Fruit fly (Drosophila melanogaster) whole organism, pupa: ENCODE results near the gene amd.
A peak's percentile ranks its signal among the peaks of the same experiment; 100 is the strongest.

Experiments used
- CG10348 ChIP-seq: fragments of 200-800 bp; sonication (Bioruptor generic); IDR thresholded peaks from 2 replicates; pipeline ENCODE4 v1.3.6; 2022; ENCODE audit warnings: missing biosample characterization, missing genetic modification characterization
- CG12605 ChIP-seq: fragments of 200-800 bp; sonication (Bioruptor generic); IDR thresholded peaks from 2 replicates; pipeline ENCODE4 v1.3.6; 2022; ENCODE audit warnings: missing biosample characterization, missing genetic modification characterization
- CG13204 ChIP-seq: fragments of 200-800 bp; sonication (Bioruptor generic); optimal IDR thresholded peaks from 2 replicates; lab custom pipeline; 2018; ENCODE audit warnings: missing biosample characterization, mild to moderate bottlenecking, missing genetic modification characterization, moderate library complexity
- CG14655 ChIP-seq: fragments of 200-800 bp; sonication (Bioruptor generic); optimal IDR thresholded peaks from 3 replicates; lab custom pipeline; 2017; ENCODE audit warnings: mild to moderate bottlenecking, missing biosample characterization, missing genetic modification reagents, missing genetic modification characterization
- CG15710 ChIP-seq: fragments of 200-800 bp; sonication (Bioruptor generic); optimal IDR thresholded peaks from 2 replicates; lab custom pipeline; 2018; ENCODE audit warnings: missing biosample characterization, mild to moderate bottlenecking, missing genetic modification characterization, moderate library complexity
- CG17806 ChIP-seq: fragments of 200-800 bp; sonication (Bioruptor generic); optimal IDR thresholded peaks from 2 replicates; lab custom pipeline; 2018; ENCODE audit warnings: missing biosample characterization, mild to moderate bottlenecking, missing genetic modification characterization, moderate library complexity
- CG32121 ChIP-seq: fragments of 200-800 bp; sonication (Bioruptor generic); IDR thresholded peaks from 2 replicates; pipeline ENCODE4 v1.3.6; 2022; ENCODE audit warnings: missing biosample characterization, missing genetic modification characterization
- CG34367 ChIP-seq: fragments of 200-800 bp; sonication (Bioruptor generic); optimal IDR thresholded peaks from 2 replicates; lab custom pipeline; 2018; ENCODE audit warnings: missing biosample characterization, mild to moderate bottlenecking, missing genetic modification characterization
- CG4496 ChIP-seq: fragments of 200-800 bp; sonication (Bioruptor generic); IDR thresholded peaks from 3 replicates; pipeline ENCODE4 v1.3.6; 2022; ENCODE audit warnings: missing biosample characterization, missing genetic modification characterization
- CG8159 ChIP-seq: fragments of 200-800 bp; sonication (Bioruptor generic); optimal IDR thresholded peaks from 3 replicates; lab custom pipeline; 2018; ENCODE audit warnings: missing biosample characterization, mild to moderate bottlenecking, missing genetic modification characterization, moderate library complexity
- CG8301 ChIP-seq: fragments of 200-800 bp; sonication (Bioruptor generic); optimal IDR thresholded peaks from 2 replicates; lab custom pipeline; 2018; ENCODE audit warnings: missing biosample characterization, mild to moderate bottlenecking, missing genetic modification characterization
- CG9948 ChIP-seq: fragments of 200-800 bp; sonication (Bioruptor generic); optimal IDR thresholded peaks from 2 replicates; lab custom pipeline; 2018; ENCODE audit warnings: missing biosample characterization, mild to moderate bottlenecking, missing genetic modification characterization, moderate library complexity
- D1 ChIP-seq: fragments of 200-800 bp; sonication (Bioruptor generic); optimal IDR thresholded peaks from 2 replicates; lab custom pipeline; 2018; ENCODE audit warnings: missing biosample characterization, mild to moderate bottlenecking, missing genetic modification characterization, moderate library complexity
- EcR ChIP-seq: fragments of 200-800 bp; sonication (Bioruptor generic); optimal IDR thresholded peaks from 3 replicates; lab custom pipeline; 2019; ENCODE audit warnings: missing biosample characterization, missing genetic modification characterization, mild to moderate bottlenecking, moderate library complexity, missing genetic modification reagents
- Ets98B ChIP-seq: fragments of 200-800 bp; sonication (Bioruptor generic); IDR thresholded peaks from 2 replicates; pipeline ENCODE4 v1.3.6; 2022; ENCODE audit warnings: missing biosample characterization, missing genetic modification characterization
- Pif1A ChIP-seq: fragments of 200-800 bp; sonication (Bioruptor generic); optimal IDR thresholded peaks from 3 replicates; lab custom pipeline; 2016; ENCODE audit warnings: missing biosample characterization, missing genetic modification characterization
- Pif1B ChIP-seq: fragments of 200-800 bp; sonication (Bioruptor generic); optimal IDR thresholded peaks from 3 replicates; lab custom pipeline; 2016; ENCODE audit warnings: missing biosample characterization, missing genetic modification characterization
- Snoo ChIP-seq: fragments of 200-800 bp; sonication (Bioruptor generic); optimal IDR thresholded peaks from 3 replicates; lab custom pipeline; 2017; ENCODE audit warnings: missing biosample characterization, mild to moderate bottlenecking, missing genetic modification characterization, inconsistent platforms
- fd96Ca ChIP-seq: fragments of 200-800 bp; sonication (Bioruptor generic); IDR thresholded peaks from 3 replicates; pipeline ENCODE4 v1.3.6; 2022; ENCODE audit warnings: missing biosample characterization, missing genetic modification characterization
- gl ChIP-seq: fragments of 200-800 bp; sonication (Bioruptor generic); optimal IDR thresholded peaks from 2 replicates; lab custom pipeline; 2018; ENCODE audit warnings: missing biosample characterization, mild to moderate bottlenecking, missing genetic modification characterization
- rn ChIP-seq: fragments of 200-800 bp; sonication (Bioruptor generic); IDR thresholded peaks from 2 replicates; pipeline ENCODE4 v1.3.6; 2022; ENCODE audit warnings: missing biosample characterization, missing genetic modification characterization

Gene amd

dm6 chr2L:19158005-19158666 lies 48.2 kb downstream of the amd start:
- TF ChIP-seq CG9948 (tag; lab: Kevin White, UChicago), result no peak
- no peak for TF ChIP-seq CG8301 (tag; lab: Kevin White, UChicago)
- TF ChIP-seq CG10348 (GFP tag; lab: Robert Waterston, UW), result no peak
- TF ChIP-seq Snoo, result peak; percentile 41
- TF ChIP-seq CG12605 (GFP tag; lab: Robert Waterston, UW), result peak; percentile 47; the same call in 1 of the 2 replicates
- peak; percentile 61; the same call in 1 of the 2 replicates for TF ChIP-seq Ets98B (GFP tag; lab: Robert Waterston, UW)
- no peak; the same call in 1 of the 2 replicates for TF ChIP-seq CG32121
- peak; percentile 3 for TF ChIP-seq CG17806 (tag; lab: Kevin White, UChicago)
- peak; percentile 7; the same call in 1 of the 3 replicates for TF ChIP-seq CG4496 (GFP tag; lab: Robert Waterston, UW)
- TF ChIP-seq CG34367, result peak; percentile 6
- TF ChIP-seq Pif1A, result peak; percentile 52
- peak; percentile 24 for TF ChIP-seq Pif1B (GFP tag; lab: Kevin White, UChicago)
- peak; percentile 45 for TF ChIP-seq CG8159
- TF ChIP-seq rn (GFP tag; lab: Robert Waterston, UW), result no peak
- peak; percentile 99 for TF ChIP-seq EcR (GFP tag; lab: Kevin White, UChicago)
- TF ChIP-seq CG13204, result peak; percentile 43

dm6 chr2L:19158679-19159551 lies 49.0 kb downstream of the amd start:
- peak; percentile 33 for TF ChIP-seq CG17806 (tag; lab: Kevin White, UChicago)
- peak; percentile 51 for TF ChIP-seq Pif1A
- peak; percentile 61 for TF ChIP-seq CG4496 (GFP tag; lab: Robert Waterston, UW)
- peak; percentile 61 for TF ChIP-seq CG8301 (tag; lab: Kevin White, UChicago)
- TF ChIP-seq D1, result no peak
- peak; percentile 29 for TF ChIP-seq CG15710
- peak; percentile 27 for TF ChIP-seq Snoo
- no peak for TF ChIP-seq CG13204
- 0 out of 2 replicates have a peak, but pooled peaks have one; percentile 21 for TF ChIP-seq rn (GFP tag; lab: Robert Waterston, UW)
- TF ChIP-seq gl, result no peak
- TF ChIP-seq CG9948 (tag; lab: Kevin White, UChicago), result peak; percentile 26
- peak; percentile 55 for TF ChIP-seq CG32121
- no peak for TF ChIP-seq CG12605 (GFP tag; lab: Robert Waterston, UW)
- TF ChIP-seq CG14655 (GFP tag; lab: Kevin White, UChicago), result peak; percentile 70
- no peak for TF ChIP-seq CG34367
- TF ChIP-seq CG8159, result peak; percentile 53
- no peak for TF ChIP-seq CG10348 (GFP tag; lab: Robert Waterston, UW)
- TF ChIP-seq Ets98B (GFP tag; lab: Robert Waterston, UW), result peak; percentile 43; the same call in 1 of the 2 replicates
- peak; percentile 67; the same call in 2 of the 3 replicates for TF ChIP-seq fd96Ca (GFP tag; lab: Robert Waterston, UW)
- peak; percentile 43 for TF ChIP-seq EcR (GFP tag; lab: Kevin White, UChicago)
- TF ChIP-seq Pif1B (GFP tag; lab: Kevin White, UChicago), result peak; percentile 10

DNA sequence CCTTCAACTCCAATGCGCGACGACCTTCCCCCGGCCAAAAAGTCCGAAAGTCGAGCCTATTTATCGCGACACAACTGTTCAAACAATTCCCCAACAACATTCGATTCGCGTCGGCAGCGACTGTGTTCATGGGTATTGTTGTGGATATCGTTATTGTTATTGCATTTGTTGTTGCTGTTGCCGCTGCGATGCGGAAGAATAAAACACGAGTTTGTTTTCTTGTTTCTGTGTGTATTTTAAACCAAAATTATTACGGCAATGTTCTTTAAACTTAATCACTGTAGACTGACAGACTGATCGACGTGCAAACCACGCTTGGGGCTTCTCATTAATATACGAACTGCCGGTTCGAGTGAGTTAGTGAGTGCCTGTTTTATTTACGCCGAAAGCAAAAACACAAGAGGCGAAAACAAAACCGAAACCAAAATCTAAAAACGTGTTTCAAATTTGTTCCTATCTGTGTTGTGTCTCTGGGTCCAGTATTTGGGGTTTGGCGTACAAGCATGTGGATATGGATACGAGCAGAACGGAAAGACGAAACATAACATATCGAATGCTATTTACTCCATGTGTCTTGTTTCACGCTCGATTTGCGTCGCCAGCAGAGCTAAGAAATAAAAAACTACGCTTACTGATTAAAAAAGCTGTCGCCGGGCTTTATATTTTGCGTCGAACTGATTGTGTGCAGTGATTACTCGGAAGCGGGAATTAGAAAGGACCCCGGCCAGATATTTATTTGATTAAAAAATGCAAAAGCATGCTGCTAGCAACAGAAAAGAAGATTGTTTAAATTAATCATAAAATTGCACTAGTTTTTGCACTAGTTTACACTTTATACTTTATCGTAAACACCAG lies 49.8 kb downstream of the amd start:
- TF ChIP-seq CG4496 (GFP tag; lab: Robert Waterston, UW) (peak; percentile 2; the same call in 1 of the 3 replicates), fd96Ca (GFP tag; lab: Robert Waterston, UW) (no peak), rn (GFP tag; lab: Robert Waterston, UW) (0 out of 2 replicates have a peak, but pooled peaks have one; percentile 0)

DNA sequence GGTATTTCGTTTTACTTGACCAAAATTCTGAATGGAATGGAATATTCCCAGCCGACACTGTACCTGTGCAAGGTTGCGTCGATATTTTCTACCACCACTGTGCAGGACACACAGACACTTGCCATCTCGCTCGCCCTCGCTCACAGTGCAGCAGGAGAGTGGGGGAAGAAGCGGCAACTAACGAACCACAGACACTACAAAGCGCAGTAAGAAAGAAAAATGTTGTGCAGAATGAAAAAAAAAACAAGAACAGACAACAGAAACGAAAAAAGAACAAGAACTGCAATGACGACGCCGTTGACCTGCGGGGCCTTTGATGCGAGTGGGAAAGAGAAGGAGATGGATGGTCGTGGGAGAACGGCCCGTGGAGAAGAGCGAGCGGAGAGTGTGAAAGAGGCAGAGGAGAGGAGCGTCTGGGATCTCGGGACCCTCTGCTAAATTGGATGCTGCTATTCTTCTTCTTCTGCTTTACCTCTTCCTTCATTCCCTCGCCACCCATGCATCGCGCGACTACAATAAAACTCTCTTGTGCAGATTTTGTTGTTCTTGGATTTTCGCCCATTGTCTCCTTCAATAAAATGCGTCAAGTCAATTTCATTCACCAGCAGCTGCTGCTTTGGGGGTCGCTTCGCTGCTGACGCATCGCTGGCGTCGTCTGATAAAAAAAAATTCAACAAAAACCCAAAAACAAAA lies 51.5 kb downstream of the amd start:
- peak; percentile 83 for TF ChIP-seq Pif1A
- TF ChIP-seq gl, result peak; percentile 97
- peak; percentile 78 for TF ChIP-seq CG17806 (tag; lab: Kevin White, UChicago)
- TF ChIP-seq CG8301 (tag; lab: Kevin White, UChicago), result peak; percentile 60
- TF ChIP-seq CG32121, result peak; percentile 38; the same call in 1 of the 2 replicates
- peak; percentile 51 for TF ChIP-seq Ets98B (GFP tag; lab: Robert Waterston, UW)
- TF ChIP-seq Pif1B (GFP tag; lab: Kevin White, UChicago), result peak; percentile 84
- peak; percentile 81 for TF ChIP-seq CG9948 (tag; lab: Kevin White, UChicago)
- TF ChIP-seq CG13204, result peak; percentile 99
- peak; percentile 94 for TF ChIP-seq CG15710
- peak; percentile 90 for TF ChIP-seq Snoo
- TF ChIP-seq CG34367, result peak; percentile 92
- peak; percentile 65 for TF ChIP-seq D1
- peak; percentile 79 for TF ChIP-seq fd96Ca (GFP tag; lab: Robert Waterston, UW)
- TF ChIP-seq CG14655 (GFP tag; lab: Kevin White, UChicago), result peak; percentile 70
- no peak for TF ChIP-seq CG10348 (GFP tag; lab: Robert Waterston, UW)
- TF ChIP-seq EcR (GFP tag; lab: Kevin White, UChicago), result peak; percentile 99
- TF ChIP-seq CG8159, result peak; percentile 84
- TF ChIP-seq rn (GFP tag; lab: Robert Waterston, UW), result peak; percentile 64
- peak; percentile 88 for TF ChIP-seq CG12605 (GFP tag; lab: Robert Waterston, UW)
- TF ChIP-seq CG4496 (GFP tag; lab: Robert Waterston, UW), result peak; percentile 81; the same call in 2 of the 3 replicates
